Fruit fly (Drosophila melanogaster): ENCODE results near the gene ssx.

ssx gene

DNA sequence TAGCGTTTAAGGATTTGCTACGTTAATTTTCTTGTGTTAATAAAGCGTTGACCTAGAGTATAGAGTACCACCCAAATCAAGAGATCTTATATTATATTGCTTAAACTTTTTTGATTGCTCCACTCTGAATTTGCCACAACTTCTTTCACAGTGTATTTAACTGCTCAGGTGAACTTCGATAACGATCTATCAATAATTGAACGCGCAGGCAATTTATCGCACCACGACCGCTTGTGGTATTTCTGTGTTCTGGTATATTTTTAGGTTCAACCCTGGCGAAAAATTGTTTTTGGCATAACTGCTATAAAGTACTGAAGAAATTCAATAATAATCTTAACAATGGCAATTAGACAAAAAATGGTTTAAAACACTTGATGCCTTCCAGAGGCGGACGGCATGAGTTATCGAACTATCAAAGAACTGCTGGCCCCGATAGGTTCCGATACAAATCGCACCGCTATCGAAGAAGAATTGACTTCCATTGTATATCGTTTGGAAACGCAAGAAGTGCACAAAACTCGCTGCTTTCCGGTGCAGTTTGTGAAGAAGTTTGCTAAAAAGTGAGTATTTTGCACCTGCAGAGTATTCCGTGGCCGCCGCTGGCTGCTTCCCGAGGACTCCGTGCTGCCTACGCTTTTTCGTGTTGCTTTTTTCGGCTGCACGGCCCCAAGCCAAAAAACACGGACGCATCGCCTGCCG, at the start of gene ssx:
Gene ssx, plus strand, starts transcription at position 477 of the 699 bp plus-strand sequence.
- TF ChIP-seq TFAM (GFP tag; optimal IDR thresholded peaks at IDR 0.05): no peak
- TF ChIP-seq Fer2 (tag; optimal IDR thresholded peaks at IDR 0.05): no peak
- TF ChIP-seq Drgx (GFP tag; IDR thresholded peaks at IDR 0.05): peak; percentile 64
- peak; percentile 29 for TF ChIP-seq ATbp (GFP tag; optimal IDR thresholded peaks at IDR 0.05)
- no peak for TF ChIP-seq fd102C (GFP tag; optimal IDR thresholded peaks at IDR 0.05)
- TF ChIP-seq CG6272 (GFP tag; IDR thresholded peaks at IDR 0.05): no peak
- peak; percentile 58; the same call in 2 of the 3 replicates for TF ChIP-seq zfh1 (GFP tag; IDR thresholded peaks at IDR 0.05)
- peak; percentile 3 for TF ChIP-seq CoRest (tag; optimal IDR thresholded peaks at IDR 0.05)
- TF ChIP-seq CG6765 (GFP tag; optimal IDR thresholded peaks at IDR 0.05): no peak
- no peak for TF ChIP-seq twi (tag; optimal IDR thresholded peaks at IDR 0.05)
- TF ChIP-seq Adf1 (GFP tag; IDR thresholded peaks at IDR 0.05): no peak
- no peak for TF ChIP-seq D19B (GFP tag; optimal IDR thresholded peaks at IDR 0.05)
- peak; percentile 6 for TF ChIP-seq NC2β (GFP tag; optimal IDR thresholded peaks at IDR 0.05)
- peak; percentile 43 for TF ChIP-seq CG9932 (GFP tag; IDR thresholded peaks at IDR 0.05)
- TF ChIP-seq PHDP (tag; optimal IDR thresholded peaks at IDR 0.05): peak; percentile 20
- TF ChIP-seq HmgD (GFP tag; optimal IDR thresholded peaks at IDR 0.05): no peak
- peak; percentile 82 for TF ChIP-seq ato (GFP tag; IDR thresholded peaks at IDR 0.05; ENCODE audit: partially characterized antibody)
- no peak for TF ChIP-seq Ptx1 (GFP tag; IDR thresholded peaks at IDR 0.05)
- no peak for TF ChIP-seq CG7987 (GFP tag; optimal IDR thresholded peaks at IDR 0.05)
- TF ChIP-seq CG3847 (GFP tag; IDR thresholded peaks at IDR 0.05): no peak
- TF ChIP-seq crp (GFP tag; optimal IDR thresholded peaks at IDR 0.05): peak in 1 of 2 experiments; percentile 22
- TF ChIP-seq mam (GFP tag; optimal IDR thresholded peaks at IDR 0.05): peak; percentile 42
- peak; percentile 76 for TF ChIP-seq BEAF-32 (GFP tag; optimal IDR thresholded peaks at IDR 0.05)
- no peak for TF ChIP-seq GATAe (GFP tag; conservative IDR thresholded peaks at IDR 0.05)
- TF ChIP-seq CG18764 (GFP tag; optimal IDR thresholded peaks at IDR 0.05): peak; percentile 24
- TF ChIP-seq CG3065 (GFP tag; optimal IDR thresholded peaks at IDR 0.05): no peak
- TF ChIP-seq CG7745 (tag; optimal IDR thresholded peaks at IDR 0.05): no peak
- TF ChIP-seq gce (GFP tag; IDR thresholded peaks at IDR 0.05): no peak
- TF ChIP-seq CG15601 (tag; optimal IDR thresholded peaks at IDR 0.05): peak; percentile 58
- peak; percentile 23 for TF ChIP-seq CG10979 (tag; optimal IDR thresholded peaks at IDR 0.05)
- no peak for TF ChIP-seq CG14667 (GFP tag; IDR thresholded peaks at IDR 0.05)
- TF ChIP-seq CG11247 (GFP tag; IDR thresholded peaks at IDR 0.05): no peak
- TF ChIP-seq CG14710 (tag; optimal IDR thresholded peaks at IDR 0.05): peak; percentile 28
- no peak for TF ChIP-seq rib (GFP tag; IDR thresholded peaks at IDR 0.05)
- TF ChIP-seq seq (GFP tag; IDR thresholded peaks at IDR 0.05): peak; percentile 47; the same call in 1 of the 2 replicates
- no peak for TF ChIP-seq CG2889 (GFP tag; IDR thresholded peaks at IDR 0.05)
- TF ChIP-seq az2 (GFP tag; optimal IDR thresholded peaks at IDR 0.05): peak; percentile 20
- no peak for TF ChIP-seq CG11696 (GFP tag; IDR thresholded peaks at IDR 0.05)
- TF ChIP-seq trem (tag; optimal IDR thresholded peaks at IDR 0.05): peak; percentile 50
- TF ChIP-seq onecut (GFP tag; IDR thresholded peaks at IDR 0.05): 0 out of 2 replicates have a peak, but pooled peaks have one; percentile 19
- no peak for TF ChIP-seq Asciz (GFP tag; optimal IDR thresholded peaks at IDR 0.05)
- peak; percentile 82 for TF ChIP-seq stwl (tag; optimal IDR thresholded peaks at IDR 0.05)
- TF ChIP-seq lola (GFP tag; optimal IDR thresholded peaks at IDR 0.05): peak in 1 of 3 experiments; percentile 11
- TF ChIP-seq her (GFP tag; optimal IDR thresholded peaks at IDR 0.05): no peak
- TF ChIP-seq CG9817 (tag; optimal IDR thresholded peaks at IDR 0.05): peak; percentile 20
- no peak for TF ChIP-seq CG17612 (GFP tag; IDR thresholded peaks at IDR 0.05)
- TF ChIP-seq CG3407 (GFP tag; optimal IDR thresholded peaks at IDR 0.05): no peak
- no peak for TF ChIP-seq Usf (GFP tag; optimal IDR thresholded peaks at IDR 0.05)
- peak in 1 of 2 experiments; percentile 44 for TF ChIP-seq bsh (GFP tag; optimal IDR thresholded peaks at IDR 0.05)

Measured in whole organism, embryonic.